Fruit fly (Drosophila melanogaster) whole organism, adult: ENCODE measurements around the gene Fife.

Source experiments
- CG11617 ChIP-seq: fragments of 200-800 bp; sonication (Bioruptor generic); optimal IDR thresholded peaks from 2 replicates; lab custom pipeline; 2017; ENCODE audit warnings: mild to moderate bottlenecking, missing biosample characterization, missing genetic modification reagents, missing genetic modification characterization
- CG12768 ChIP-seq: fragments of 200-800 bp; sonication (Bioruptor generic); optimal IDR thresholded peaks from 2 replicates; lab custom pipeline; 2017; ENCODE audit warnings: missing biosample characterization, missing genetic modification characterization, mild to moderate bottlenecking, moderate library complexity, missing genetic modification reagents
- CG14711 ChIP-seq: fragments of 200-800 bp; sonication (Bioruptor generic); optimal IDR thresholded peaks from 2 replicates; lab custom pipeline; 2018; ENCODE audit warnings: missing biosample characterization, mild to moderate bottlenecking, missing genetic modification characterization, moderate library complexity
- CG1620 ChIP-seq: fragments of 200-800 bp; sonication (Bioruptor generic); optimal IDR thresholded peaks from 2 replicates; lab custom pipeline; 2016; ENCODE audit warnings: missing biosample characterization, missing genetic modification characterization
- CG33017 ChIP-seq: fragments of 200-800 bp; sonication (Bioruptor generic); optimal IDR thresholded peaks from 2 replicates; lab custom pipeline; 2018; ENCODE audit warnings: missing biosample characterization, mild to moderate bottlenecking, missing genetic modification characterization, moderate library complexity
- CG5204 ChIP-seq: fragments of 200-800 bp; sonication (Bioruptor generic); optimal IDR thresholded peaks from 2 replicates; lab custom pipeline; 2016; ENCODE audit warnings: missing biosample characterization, missing genetic modification characterization
- CG7045 ChIP-seq: fragments of 200-800 bp; sonication (Bioruptor generic); optimal IDR thresholded peaks from 2 replicates; lab custom pipeline; 2017; ENCODE audit warnings: missing biosample characterization, mild to moderate bottlenecking, missing genetic modification characterization
- CG7101 ChIP-seq: fragments of 200-800 bp; sonication (Bioruptor generic); optimal IDR thresholded peaks from 2 replicates; lab custom pipeline; 2018; ENCODE audit warnings: missing biosample characterization, mild to moderate bottlenecking, missing genetic modification characterization, moderate library complexity
- Clk ChIP-seq: fragments of 200-800 bp; sonication (Bioruptor generic); optimal IDR thresholded peaks from 2 replicates; lab custom pipeline; 2017; ENCODE audit warnings: missing biosample characterization, missing genetic modification characterization
- Crg-1 ChIP-seq: fragments of 200-800 bp; sonication (Bioruptor generic); optimal IDR thresholded peaks from 2 replicates; lab custom pipeline; 2016; ENCODE audit warnings: missing biosample characterization, missing genetic modification characterization
- Hr96 ChIP-seq: fragments of 200-800 bp; sonication (Bioruptor generic); optimal IDR thresholded peaks from 2 replicates; lab custom pipeline; 2016; ENCODE audit warnings: missing biosample characterization, missing genetic modification characterization
- Mnt ChIP-seq: fragments of 200-800 bp; sonication (Bioruptor generic); optimal IDR thresholded peaks from 2 replicates; lab custom pipeline; 2016; ENCODE audit warnings: missing biosample characterization, mild to moderate bottlenecking, missing genetic modification characterization
- bab1 ChIP-seq: fragments of 200-800 bp; sonication (Bioruptor generic); optimal IDR thresholded peaks from 3 replicates; lab custom pipeline; 2019; ENCODE audit warnings: missing biosample characterization, mild to moderate bottlenecking, missing genetic modification characterization, moderate library complexity
- cic ChIP-seq: fragments of 200-800 bp; sonication (Bioruptor generic); optimal IDR thresholded peaks from 2 replicates; lab custom pipeline; 2017; ENCODE audit warnings: missing biosample characterization, mild to moderate bottlenecking, missing genetic modification characterization, moderate library complexity
- cnc ChIP-seq, 2 experiments: fragments of >200 bp; optimal IDR thresholded peaks; 2 replicates each; lab custom pipeline; 2017
- kay ChIP-seq: fragments of 200-800 bp; sonication (Bioruptor generic); peaks from one replicate; lab custom pipeline; 2016; ENCODE audit warnings: missing biosample characterization, missing genetic modification characterization, borderline replicate concordance
- ovo ChIP-seq: fragments of 200-800 bp; sonication (Bioruptor generic); optimal IDR thresholded peaks from 2 replicates; lab custom pipeline; 2016; ENCODE audit warnings: missing biosample characterization, missing genetic modification characterization
- pad ChIP-seq: fragments of 200-800 bp; sonication (Bioruptor generic); optimal IDR thresholded peaks from 3 replicates; lab custom pipeline; 2017; ENCODE audit warnings: missing biosample characterization, missing genetic modification characterization, mild to moderate bottlenecking, moderate library complexity, missing genetic modification reagents
- tj ChIP-seq: fragments of 200-800 bp; sonication (Bioruptor generic); optimal IDR thresholded peaks from 3 replicates; lab custom pipeline; 2017; ENCODE audit warnings: missing biosample characterization, mild to moderate bottlenecking, missing genetic modification characterization, moderate library complexity
- toe ChIP-seq: fragments of 200-800 bp; sonication (Bioruptor generic); optimal IDR thresholded peaks from 2 replicates; lab custom pipeline; 2016; ENCODE audit warnings: missing biosample characterization, missing genetic modification characterization

Fife gene

DNA sequence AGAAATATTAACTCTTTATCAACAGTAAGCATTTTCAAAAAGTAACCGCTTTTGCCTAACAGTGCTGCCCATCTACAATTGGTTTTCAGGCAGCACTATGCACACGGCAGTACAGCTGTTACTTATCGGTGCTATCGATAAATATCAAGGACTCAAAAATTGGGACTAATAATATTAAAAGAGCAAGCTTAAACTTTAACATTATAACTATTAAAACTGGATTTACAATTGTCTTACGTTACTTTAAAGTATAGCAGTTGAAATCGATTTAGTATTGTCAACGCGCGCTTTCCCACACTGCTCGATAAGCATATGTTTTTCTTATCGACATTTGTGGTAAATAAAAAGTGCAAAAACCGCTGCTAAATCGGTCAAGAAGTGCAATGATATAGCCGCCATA is 80.1 kb downstream of the Fife start, which contains the start of the genes CG42245 and MEP-1:
Gene CG42245, plus strand, starts transcription at position 310 of the 400 bp plus-strand sequence.
Gene MEP-1, plus strand, starts transcription at position 310 of the 400 bp plus-strand sequence.
- TF ChIP-seq Mnt (GFP tag; lab: Kevin White, UChicago) (peak; percentile 66), CG33017 (tag; lab: Kevin White, UChicago) (peak; percentile 59), cic (no peak), Hr96 (GFP tag; lab: Kevin White, UChicago) (peak; percentile 65), CG7101 (tag; lab: Kevin White, UChicago) (peak; percentile 67), tj (GFP tag; lab: Kevin White, UChicago) (no peak), toe (peak; percentile 78), Clk (GFP tag; lab: Kevin White, UChicago) (peak; percentile 37), CG12768 (peak; percentile 17), CG1620 (GFP tag; lab: Kevin White, UChicago) (peak; percentile 70), ovo (GFP tag; lab: Kevin White, UChicago) (peak; percentile 24), Crg-1 (GFP tag; lab: Kevin White, UChicago) (peak; percentile 53), CG14711 (peak; percentile 64), CG7045 (GFP tag; lab: Kevin White, UChicago) (peak; percentile 45), cnc (optimal IDR thresholded peaks at IDR 0.05; lab: Kevin White, UChicago) (no peak), bab1 (GFP tag; lab: Kevin White, UChicago) (peak; percentile 22), CG11617 (GFP tag; lab: Kevin White, UChicago) (peak; percentile 51), CG5204 (GFP tag; lab: Kevin White, UChicago) (peak; percentile 61), kay (GFP tag; lab: Kevin White, UChicago) (no peak), pad (GFP tag; lab: Kevin White, UChicago) (peak; percentile 52)

DNA sequence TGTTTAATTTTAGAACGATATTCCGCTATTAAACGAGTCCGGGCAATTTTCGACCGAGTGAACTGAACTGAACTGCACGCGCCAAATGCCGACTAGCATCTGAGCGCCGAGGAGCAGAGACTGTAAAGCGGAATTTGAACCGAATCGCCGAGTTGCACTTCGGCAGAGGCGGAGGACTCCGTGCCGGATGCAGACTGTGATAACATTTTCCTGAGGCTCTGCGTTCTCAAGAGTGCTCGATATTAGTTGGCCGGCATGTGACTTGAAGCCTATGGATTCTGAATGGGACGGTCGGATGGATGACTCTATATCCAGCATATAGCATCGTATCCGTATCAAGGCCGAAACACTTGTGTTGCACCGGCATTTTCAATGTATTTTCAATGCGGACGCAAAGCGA is 81.5 kb downstream of the Fife start, which contains the start of gene Pxn:
Gene Pxn, minus strand, starts transcription at position 101 of the 400 bp plus-strand sequence.
- TF ChIP-seq CG7101 (tag; lab: Kevin White, UChicago) (no peak), CG14711 (no peak), CG11617 (GFP tag; lab: Kevin White, UChicago) (no peak), bab1 (GFP tag; lab: Kevin White, UChicago) (no peak), CG33017 (tag; lab: Kevin White, UChicago) (no peak), Clk (GFP tag; lab: Kevin White, UChicago) (no peak), ovo (GFP tag; lab: Kevin White, UChicago) (no peak), tj (GFP tag; lab: Kevin White, UChicago) (no peak), Hr96 (GFP tag; lab: Kevin White, UChicago) (no peak), toe (no peak), kay (GFP tag; lab: Kevin White, UChicago) (no peak), CG1620 (GFP tag; lab: Kevin White, UChicago) (no peak), CG12768 (no peak), CG7045 (GFP tag; lab: Kevin White, UChicago) (no peak)

DNA sequence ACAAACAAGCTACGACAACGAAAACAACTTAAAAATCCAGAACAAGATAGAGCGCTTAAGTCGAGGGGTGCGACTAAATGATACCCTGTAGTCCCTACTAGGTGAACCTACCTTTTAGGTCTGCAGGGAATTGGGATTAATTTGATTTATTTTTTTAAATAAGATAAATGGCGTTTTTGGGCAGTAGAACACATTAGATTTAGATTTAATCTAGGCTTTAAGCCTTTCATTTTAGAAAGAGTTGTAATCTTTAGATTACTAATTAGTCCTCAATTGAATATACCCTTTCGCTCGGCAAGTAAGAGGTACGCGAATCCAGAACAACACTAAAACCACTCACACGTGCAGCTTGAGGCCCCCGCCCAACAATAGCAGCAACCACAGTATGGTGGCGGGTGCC is 97.3 kb downstream of the Fife start:
- TF ChIP-seq Crg-1 (GFP tag; lab: Kevin White, UChicago) (no peak), Hr96 (GFP tag; lab: Kevin White, UChicago) (no peak), CG11617 (GFP tag; lab: Kevin White, UChicago) (no peak), toe (no peak), ovo (GFP tag; lab: Kevin White, UChicago) (no peak), cnc (optimal IDR thresholded peaks at IDR 0.05; lab: Kevin White, UChicago) (no peak), kay (GFP tag; lab: Kevin White, UChicago) (no peak), Clk (GFP tag; lab: Kevin White, UChicago) (no peak), CG7045 (GFP tag; lab: Kevin White, UChicago) (no peak), cic (no peak), Mnt (GFP tag; lab: Kevin White, UChicago) (no peak), CG1620 (GFP tag; lab: Kevin White, UChicago) (no peak), CG14711 (no peak), CG7101 (tag; lab: Kevin White, UChicago) (no peak), tj (GFP tag; lab: Kevin White, UChicago) (no peak), bab1 (GFP tag; lab: Kevin White, UChicago) (no peak), CG12768 (no peak), pad (GFP tag; lab: Kevin White, UChicago) (no peak), CG5204 (GFP tag; lab: Kevin White, UChicago) (no peak)

DNA sequence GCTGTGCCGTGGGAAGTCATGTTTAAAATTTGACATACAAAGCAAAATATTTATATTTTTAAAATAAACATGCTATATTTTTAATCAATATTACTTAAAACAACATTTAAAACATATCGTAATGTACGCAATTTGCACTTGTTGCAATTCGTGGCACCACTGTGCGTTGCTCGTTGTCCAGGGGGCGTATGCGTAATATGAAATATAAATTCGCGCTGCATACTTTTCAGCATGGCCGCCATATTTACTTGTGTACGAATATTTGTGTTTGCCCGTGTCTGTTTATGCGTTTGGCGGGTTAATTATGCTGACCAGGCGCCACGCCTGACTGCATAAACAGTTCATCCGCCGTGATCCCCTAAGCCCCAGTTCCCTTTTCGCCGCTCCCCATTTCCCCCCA is 102.7 kb downstream of the Fife start:
- TF ChIP-seq Mnt (GFP tag; lab: Kevin White, UChicago) (no peak), CG5204 (GFP tag; lab: Kevin White, UChicago) (no peak), bab1 (GFP tag; lab: Kevin White, UChicago) (no peak), CG7101 (tag; lab: Kevin White, UChicago) (no peak), ovo (GFP tag; lab: Kevin White, UChicago) (no peak), tj (GFP tag; lab: Kevin White, UChicago) (no peak), CG11617 (GFP tag; lab: Kevin White, UChicago) (no peak), toe (no peak), Clk (GFP tag; lab: Kevin White, UChicago) (no peak), CG12768 (no peak), CG7045 (GFP tag; lab: Kevin White, UChicago) (no peak), Hr96 (GFP tag; lab: Kevin White, UChicago) (no peak)
